Worm (Caenorhabditis elegans) whole organism, L3 larva: ENCODE results near the gene baf-1.

Source experiments
- R02D3.7 ChIP-seq: fragments of 150-350 bp; optimal IDR thresholded peaks from 2 replicates; lab custom pipeline; 2014; ENCODE audit warnings: missing biosample characterization, missing genetic modification characterization
- ZK546.5 ChIP-seq: sonication (generic microtip); optimal IDR thresholded peaks from 2 replicates; lab custom pipeline; 2017; ENCODE audit warnings: missing biosample characterization, missing genetic modification characterization
- aly-2 ChIP-seq: fragments of 150-350 bp; optimal IDR thresholded peaks from 2 replicates; lab custom pipeline; 2014; ENCODE audit warnings: missing biosample characterization, missing genetic modification characterization
- ama-1 ChIP-seq: fragments of 150-350 bp; optimal IDR thresholded peaks from 2 replicates; lab custom pipeline; 2018
- ceh-16 ChIP-seq: sonication (generic microtip); optimal IDR thresholded peaks from 2 replicates; lab custom pipeline; 2017; ENCODE audit warnings: missing biosample characterization, missing genetic modification characterization
- ceh-28 ChIP-seq: fragments of 150-350 bp; optimal IDR thresholded peaks from 2 replicates; lab custom pipeline; 2014; ENCODE audit warnings: missing biosample characterization, missing genetic modification reagents, missing genetic modification characterization
- ceh-9 ChIP-seq: sonication (generic microtip); optimal IDR thresholded peaks from 2 replicates; lab custom pipeline; 2018; ENCODE audit warnings: missing biosample characterization, missing genetic modification characterization
- daf-12 ChIP-seq: fragments of 150-350 bp; optimal IDR thresholded peaks from 2 replicates; lab custom pipeline; 2014; ENCODE audit warnings: missing biosample characterization, missing genetic modification reagents, missing genetic modification characterization
- elt-1 ChIP-seq: fragments of 150-350 bp; optimal IDR thresholded peaks from 2 replicates; lab custom pipeline; 2014; ENCODE audit warnings: missing biosample characterization, missing genetic modification characterization
- elt-2 ChIP-seq: sonication (generic microtip); optimal IDR thresholded peaks from 2 replicates; lab custom pipeline; 2016; ENCODE audit warnings: missing genetic modification reagents, mild to moderate bottlenecking, missing genetic modification characterization, missing compliant biosample characterization
- elt-3 ChIP-seq, 3 experiments: fragments of 150-350 bp in 1 of 3; sonication (generic microtip) in 2 of 3; optimal IDR thresholded peaks; 2 replicates in 2 of 3; 4 replicates in 1 of 3; lab custom pipeline; 2014 to 2017; ENCODE audit warnings: missing biosample characterization in 3 of 3, missing genetic modification characterization in 3 of 3
- eor-1 ChIP-seq, 2 experiments: fragments of 150-350 bp; optimal IDR thresholded peaks; 2 replicates each; lab custom pipeline; 2014 to 2018; ENCODE audit warnings: missing biosample characterization in 2 of 2, missing genetic modification characterization in 2 of 2
- fkh-10 ChIP-seq: sonication (generic microtip); optimal IDR thresholded peaks from 2 replicates; lab custom pipeline; 2017; ENCODE audit warnings: missing biosample characterization, missing genetic modification reagents, missing genetic modification characterization
- fkh-2 ChIP-seq: fragments of 150-350 bp; optimal IDR thresholded peaks from 2 replicates; lab custom pipeline; 2014; ENCODE audit warnings: missing biosample characterization, missing genetic modification reagents, missing genetic modification characterization
- hmg-11 ChIP-seq: sonication (generic microtip); optimal IDR thresholded peaks from 2 replicates; lab custom pipeline; 2016; ENCODE audit warnings: missing genetic modification characterization, missing compliant biosample characterization
- jun-1 ChIP-seq: fragments of 150-350 bp; optimal IDR thresholded peaks from 2 replicates; lab custom pipeline; 2014; ENCODE audit warnings: missing biosample characterization, missing genetic modification reagents, missing genetic modification characterization
- lin-15B ChIP-seq: fragments of 150-350 bp; optimal IDR thresholded peaks from 2 replicates; lab custom pipeline; 2014; ENCODE audit warnings: missing biosample characterization, missing genetic modification characterization
- lin-39 ChIP-seq: fragments of 150-350 bp; optimal IDR thresholded peaks from 2 replicates; lab custom pipeline; 2018; ENCODE audit warnings: missing biosample characterization, missing genetic modification reagents, missing genetic modification characterization
- lsy-12 ChIP-seq: sonication (generic microtip); optimal IDR thresholded peaks from 2 replicates; lab custom pipeline; 2016; ENCODE audit warnings: mild to moderate bottlenecking, missing genetic modification characterization, missing compliant biosample characterization
- mdl-1 ChIP-seq: fragments of 150-350 bp; optimal IDR thresholded peaks from 2 replicates; lab custom pipeline; 2014; ENCODE audit warnings: missing biosample characterization, missing genetic modification characterization
- mml-1 ChIP-seq: fragments of 150-350 bp; sonication (generic microtip); optimal IDR thresholded peaks from 3 replicates; lab custom pipeline; 2014; ENCODE audit warnings: missing biosample characterization, missing genetic modification characterization
- nfya-1 ChIP-seq: sonication (generic microtip); optimal IDR thresholded peaks from 2 replicates; lab custom pipeline; 2017; ENCODE audit warnings: missing genetic modification characterization, mild to moderate bottlenecking, missing compliant biosample characterization, antibody characterized with exemption, moderate library complexity; ENCODE audit not compliant: insufficient read depth
- nhr-11 ChIP-seq: fragments of 150-350 bp; optimal IDR thresholded peaks from 2 replicates; lab custom pipeline; 2014; ENCODE audit warnings: missing biosample characterization, missing genetic modification characterization
- nhr-12 ChIP-seq: fragments of 150-350 bp; optimal IDR thresholded peaks from 2 replicates; lab custom pipeline; 2014; ENCODE audit warnings: missing biosample characterization, missing genetic modification characterization
- nhr-23 ChIP-seq: fragments of 150-350 bp; optimal IDR thresholded peaks from 2 replicates; lab custom pipeline; 2014; ENCODE audit warnings: missing biosample characterization, missing genetic modification reagents, missing genetic modification characterization
- nhr-25 ChIP-seq: sonication (generic microtip); optimal IDR thresholded peaks from 2 replicates; lab custom pipeline; 2017; ENCODE audit warnings: missing biosample characterization, missing genetic modification characterization
- nhr-28 ChIP-seq: fragments of 150-350 bp; optimal IDR thresholded peaks from 2 replicates; lab custom pipeline; 2014; ENCODE audit warnings: missing biosample characterization, missing genetic modification characterization
- nhr-43 ChIP-seq: sonication (generic microtip); optimal IDR thresholded peaks from 2 replicates; lab custom pipeline; 2016; ENCODE audit warnings: mild to moderate bottlenecking, missing genetic modification characterization, missing compliant biosample characterization; ENCODE audit not compliant: poor library complexity, severe bottlenecking
- nhr-76 ChIP-seq: fragments of 150-350 bp; sonication (generic microtip); optimal IDR thresholded peaks from 5 replicates; lab custom pipeline; 2014; ENCODE audit warnings: missing biosample characterization, missing genetic modification characterization
- nhr-77 ChIP-seq: fragments of 150-350 bp; optimal IDR thresholded peaks from 2 replicates; lab custom pipeline; 2014; ENCODE audit warnings: missing biosample characterization, missing genetic modification characterization
- pha-4 ChIP-seq: fragments of 150-350 bp; optimal IDR thresholded peaks from 2 replicates; lab custom pipeline; 2014; ENCODE audit warnings: missing biosample characterization, missing genetic modification reagents, missing genetic modification characterization
- sea-2 ChIP-seq: fragments of 150-350 bp; sonication (generic microtip); optimal IDR thresholded peaks from 4 replicates; lab custom pipeline; 2014; ENCODE audit warnings: missing biosample characterization, missing genetic modification reagents, missing genetic modification characterization
- skn-1 ChIP-seq: fragments of 150-350 bp; optimal IDR thresholded peaks from 2 replicates; lab custom pipeline; 2014; ENCODE audit warnings: missing biosample characterization, missing genetic modification characterization
- snpc-4 ChIP-seq: fragments of 150-350 bp; optimal IDR thresholded peaks from 2 replicates; lab custom pipeline; 2014; ENCODE audit warnings: missing biosample characterization, missing genetic modification characterization
- tbx-2 ChIP-seq: sonication (generic microtip); optimal IDR thresholded peaks from 2 replicates; lab custom pipeline; 2016; ENCODE audit warnings: mild to moderate bottlenecking, missing genetic modification characterization, missing compliant biosample characterization
- unc-39 ChIP-seq: sonication (generic microtip); optimal IDR thresholded peaks from 4 replicates; lab custom pipeline; 2017; ENCODE audit warnings: missing biosample characterization, missing genetic modification characterization
- zag-1 ChIP-seq: fragments of 150-350 bp; optimal IDR thresholded peaks from 2 replicates; lab custom pipeline; 2014; ENCODE audit warnings: missing biosample characterization, missing genetic modification characterization
- ztf-11 ChIP-seq: fragments of 150-350 bp; optimal IDR thresholded peaks from 2 replicates; lab custom pipeline; 2014; ENCODE audit warnings: missing biosample characterization, missing genetic modification characterization
- ztf-4 ChIP-seq: fragments of 150-350 bp; optimal IDR thresholded peaks from 2 replicates; lab custom pipeline; 2014; ENCODE audit warnings: missing biosample characterization, missing genetic modification characterization

The baf-1 gene

DNA sequence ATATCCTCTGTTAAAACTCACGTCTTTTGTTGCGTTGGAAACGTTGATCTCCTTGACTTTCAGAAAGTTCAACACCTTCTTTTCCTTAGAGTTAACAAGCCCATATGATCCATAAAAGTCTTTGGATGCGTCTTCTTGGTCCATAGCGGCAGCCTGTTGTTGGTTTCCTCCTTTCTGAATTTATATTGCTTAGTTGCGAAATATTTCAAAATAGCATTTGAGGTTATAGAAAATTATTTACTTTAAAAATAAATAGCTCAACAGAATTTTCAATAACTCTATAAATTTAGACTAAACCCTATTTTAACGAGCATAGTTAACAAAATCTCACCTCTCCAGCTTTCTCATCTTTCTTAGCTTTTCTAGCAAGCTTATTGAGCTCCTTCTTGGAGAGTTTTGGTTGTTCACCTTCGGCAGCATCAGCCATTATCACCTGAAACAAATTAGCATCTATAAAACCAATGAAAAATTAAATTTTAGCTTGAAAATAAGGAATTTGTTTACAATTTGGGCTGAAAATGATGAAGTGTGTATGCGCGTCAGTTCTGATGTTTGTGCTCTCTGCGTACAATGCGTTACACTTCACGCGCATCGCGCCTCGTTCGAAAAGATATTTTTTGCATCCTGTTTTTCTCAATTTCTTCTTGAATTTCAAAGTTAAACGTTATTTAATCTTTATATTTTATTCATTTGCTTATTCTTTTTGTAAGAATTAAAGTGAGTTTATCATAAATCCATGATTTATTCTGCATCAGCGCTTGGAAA is 23.7 kb downstream of the baf-1 start, which contains the start of the genes dars-1 and ctr-9:
dars-1 (minus strand) TSS at position 433 of the 765 bp plus-strand sequence.
ctr-9 (plus strand) TSS at position 614 of the 765 bp plus-strand sequence.
- TF ChIP-seq nhr-12 (no peak), jun-1 (tag; lab: Kevin White, UChicago) (no peak), ceh-28 (tag; lab: Kevin White, UChicago) (no peak), nhr-25 (no peak), ztf-4 (no peak), nhr-23 (tag; lab: Kevin White, UChicago) (peak; percentile 9), mdl-1 (tag; lab: Kevin White, UChicago) (no peak), sea-2 (GFP tag; lab: Kevin White, UChicago) (no peak), nhr-76 (tag; lab: Kevin White, UChicago) (no peak), ceh-16 (no peak), elt-2 (no peak), R02D3.7 (no peak), fkh-10 (GFP tag; lab: Kevin White, UChicago) (no peak), tbx-2 (no peak), eor-1 (tag; optimal IDR thresholded peaks at IDR 0.05; lab: Kevin White, UChicago) (no peak), skn-1 (no peak), nhr-11 (tag; lab: Kevin White, UChicago) (no peak), ZK546.5 (no peak), fkh-2 (tag; lab: Kevin White, UChicago) (no peak), lin-39 (tag; lab: Kevin White, UChicago) (no peak), hmg-11 (peak; percentile 3), nfya-1 (tag; lab: Kevin White, UChicago) (peak; percentile 37), lsy-12 (no peak), lin-15B (peak; percentile 28), pha-4 (peak; percentile 65), zag-1 (tag; lab: Kevin White, UChicago) (no peak), elt-1 (tag; lab: Kevin White, UChicago) (no peak), snpc-4 (tag; lab: Kevin White, UChicago) (no peak)

DNA sequence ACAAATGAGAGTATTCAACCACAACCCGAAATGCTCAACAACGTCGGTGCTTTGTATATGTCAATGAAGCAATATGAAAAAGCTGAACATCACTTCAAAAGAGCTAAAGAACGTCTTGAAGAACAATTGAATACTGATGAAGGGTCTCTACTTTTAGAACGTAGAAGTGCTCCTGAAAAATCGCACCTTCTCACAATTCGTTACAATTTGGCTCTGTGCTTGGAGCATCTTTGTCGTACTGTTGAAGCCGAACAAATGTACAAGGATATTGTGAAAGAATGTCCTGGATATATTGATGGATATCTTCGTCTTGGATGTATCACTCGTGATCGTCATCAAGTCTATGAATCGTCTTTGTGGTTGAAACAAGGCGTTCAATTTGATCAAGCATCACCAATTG is 26.9 kb downstream of the baf-1 start:
- TF ChIP-seq elt-2 (no peak), ceh-28 (tag; lab: Kevin White, UChicago) (no peak)

DNA sequence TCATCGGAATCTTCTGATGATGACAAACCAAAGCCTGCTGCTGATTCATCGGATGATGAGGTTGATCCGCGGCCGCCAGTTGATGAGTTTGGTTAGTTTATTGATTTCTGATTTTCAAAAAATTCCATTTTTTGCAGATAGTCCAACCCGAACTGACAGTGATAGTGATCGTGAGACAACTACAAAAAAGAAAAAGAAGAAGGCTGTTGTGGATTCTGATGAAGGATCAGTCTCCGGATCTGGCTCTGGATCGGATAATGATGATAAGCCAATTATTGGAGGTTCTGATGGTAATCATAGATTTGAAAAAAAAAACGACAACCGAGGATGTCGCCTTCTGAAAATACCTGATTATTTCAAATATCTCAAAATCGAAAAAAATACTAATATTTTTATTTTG is 28.8 kb downstream of the baf-1 start:
- no peak for TF ChIP-seq ama-1
- no peak for TF ChIP-seq nhr-12
- TF ChIP-seq fkh-2 (tag; lab: Kevin White, UChicago) = no peak
- no peak for TF ChIP-seq nhr-77 (tag; lab: Kevin White, UChicago)
- no peak for TF ChIP-seq fkh-10 (GFP tag; lab: Kevin White, UChicago)
- no peak for TF ChIP-seq mml-1 (tag; lab: Kevin White, UChicago)
- no peak for TF ChIP-seq elt-2
- TF ChIP-seq daf-12 (tag; lab: Kevin White, UChicago) = no peak
- TF ChIP-seq elt-3 (tag; optimal IDR thresholded peaks at IDR 0.05; lab: Kevin White, UChicago) = no peak
- no peak for TF ChIP-seq unc-39 (tag; lab: Kevin White, UChicago)
- no peak for TF ChIP-seq aly-2 (tag; lab: Kevin White, UChicago)
- no peak for TF ChIP-seq ceh-9
- no peak for TF ChIP-seq tbx-2
- no peak for TF ChIP-seq nhr-28 (tag; lab: Kevin White, UChicago)
- TF ChIP-seq nhr-43 (tag; lab: Kevin White, UChicago) = no peak
- no peak for TF ChIP-seq sea-2 (GFP tag; lab: Kevin White, UChicago)
- TF ChIP-seq ztf-11 (tag; lab: Kevin White, UChicago) = no peak

DNA sequence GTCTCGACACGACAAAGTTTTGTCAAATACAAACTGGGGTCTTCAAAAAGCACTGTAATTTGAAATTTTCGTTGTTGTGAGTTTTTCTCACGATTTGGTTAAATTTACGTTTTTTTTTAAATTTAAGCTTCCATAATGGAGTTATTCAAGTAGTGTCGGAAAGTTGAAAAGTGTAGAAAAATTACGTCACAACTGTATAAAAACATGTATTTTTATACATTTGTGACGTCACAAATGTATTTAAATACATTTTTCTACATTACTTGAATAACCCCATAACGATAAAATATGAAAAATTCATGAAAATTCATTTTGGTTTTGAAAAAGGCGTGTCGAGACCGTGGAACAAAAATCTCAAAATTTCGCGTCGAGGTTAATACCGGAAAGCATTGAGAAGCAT is 30.1 kb downstream of the baf-1 start:
- TF ChIP-seq nhr-28 (tag; lab: Kevin White, UChicago) (no peak), pha-4 (no peak), R02D3.7 (no peak), nhr-43 (tag; lab: Kevin White, UChicago) (no peak), daf-12 (tag; lab: Kevin White, UChicago) (no peak), nhr-11 (tag; lab: Kevin White, UChicago) (no peak)
